Worm (Caenorhabditis elegans): ENCODE data around the gene lem-2.
A peak's percentile ranks its signal among the peaks of the same experiment; 100 is the strongest.

lem-2 gene

DNA sequence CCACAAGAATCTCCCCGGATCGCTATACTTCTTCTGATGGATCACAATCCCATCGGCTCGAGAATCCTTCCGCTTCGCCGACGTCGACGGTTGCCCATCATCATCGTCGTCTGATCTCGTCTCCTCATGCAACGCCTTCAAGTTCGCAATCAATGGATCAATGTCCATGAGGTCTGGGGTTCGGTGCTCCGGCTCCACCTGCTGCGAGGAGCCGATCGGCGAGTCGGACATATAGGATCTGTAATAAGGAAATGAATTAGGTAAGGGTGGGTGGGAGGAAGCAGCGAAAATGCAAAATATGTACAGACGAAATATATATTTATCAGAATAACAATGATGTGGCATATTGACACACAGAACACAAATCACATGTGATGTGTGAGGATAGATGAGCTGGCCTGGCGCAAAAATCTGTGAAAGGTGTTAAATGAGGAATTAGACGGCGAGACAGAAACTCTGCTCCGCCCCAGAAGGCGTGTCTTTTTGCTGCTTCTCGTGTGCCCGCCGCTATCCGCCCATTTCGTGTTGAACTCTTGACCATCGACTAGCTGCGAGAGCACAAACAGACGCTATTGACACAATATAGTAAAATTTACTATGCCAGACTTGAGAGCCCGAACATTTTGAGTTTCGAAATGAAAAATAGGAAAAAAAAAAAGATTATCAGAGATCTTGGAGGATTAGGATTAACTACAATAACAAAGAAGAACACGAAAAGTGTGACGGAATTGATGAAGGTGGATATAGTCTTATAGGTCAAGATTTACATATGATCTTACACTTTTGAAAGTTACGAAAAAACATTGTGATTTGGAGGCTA, 25.6 kb upstream of the lem-2 start:
- TF ChIP-seq zag-1 (tag; optimal IDR thresholded peaks at IDR 0.05) (no peak), ces-1 (GFP tag; optimal IDR thresholded peaks at IDR 0.05) (no peak), ama-1 (optimal IDR thresholded peaks at IDR 0.05) (no peak), snu-23 (GFP tag; optimal IDR thresholded peaks at IDR 0.05) (no peak), ztf-4 (tag; optimal IDR thresholded peaks at IDR 0.05) (no peak), fkh-8 (tag; optimal IDR thresholded peaks at IDR 0.05) (peak; percentile 55), nhr-47 (tag; optimal IDR thresholded peaks at IDR 0.05) (peak; percentile 27), aha-1 (tag; optimal IDR thresholded peaks at IDR 0.05) (no peak), C04F5.9 (tag; optimal IDR thresholded peaks at IDR 0.05) (no peak), lin-13 (GFP tag; optimal IDR thresholded peaks at IDR 0.05) (no peak), pag-3 (tag; optimal IDR thresholded peaks at IDR 0.05; ENCODE audit: borderline replicate concordance, insufficient read depth) (no peak), nhr-85 (tag) (peak; percentile 33), lin-14 (GFP tag; optimal IDR thresholded peaks at IDR 0.05) (peak; percentile 60), nhr-77 (tag; optimal IDR thresholded peaks at IDR 0.05) (peak; percentile 30), C34B4.2 (tag; optimal IDR thresholded peaks at IDR 0.05) (no peak), mdl-1 (tag; optimal IDR thresholded peaks at IDR 0.05) (peak in 1 of 2 experiments; percentile 33), elt-3 (tag; optimal IDR thresholded peaks at IDR 0.05) (no peak), mep-1 (tag; optimal IDR thresholded peaks at IDR 0.05) (no peak), nhr-71 (tag; optimal IDR thresholded peaks at IDR 0.05) (peak; percentile 55), F16B12.6 (tag; optimal IDR thresholded peaks at IDR 0.05) (no peak), ceh-90 (tag; optimal IDR thresholded peaks at IDR 0.05) (no peak), nhr-28 (tag; optimal IDR thresholded peaks at IDR 0.05) (no peak), jun-1 (tag; optimal IDR thresholded peaks at IDR 0.05) (no peak), isw-1 (GFP tag; IDR thresholded peaks at IDR 0.05) (no peak), aly-2 (tag; optimal IDR thresholded peaks at IDR 0.05) (no peak), ceh-88 (GFP tag; IDR thresholded peaks at IDR 0.05) (no peak), lin-35 (GFP tag; optimal IDR thresholded peaks at IDR 0.05) (peak in 1 of 2 experiments; percentile 22), ztf-11 (tag; optimal IDR thresholded peaks at IDR 0.05) (no peak), lin-39 (tag; optimal IDR thresholded peaks at IDR 0.05) (no peak), efl-1 (optimal IDR thresholded peaks at IDR 0.05) (peak in 1 of 2 experiments; percentile 6), efl-1 (GFP tag; optimal IDR thresholded peaks at IDR 0.05 in 1 of 2) (peak in 1 of 2 experiments; percentile 65), snpc-4 (tag; optimal IDR thresholded peaks at IDR 0.05) (no peak), egl-13 (tag; optimal IDR thresholded peaks at IDR 0.05) (no peak), lsy-2 (tag; optimal IDR thresholded peaks at IDR 0.05) (no peak), egl-27 (tag; optimal IDR thresholded peaks at IDR 0.05) (no peak), nhr-11 (tag; optimal IDR thresholded peaks at IDR 0.05) (no peak), nhr-19 (GFP tag; conservative IDR thresholded peaks at IDR 0.05) (0 out of 2 replicates have a peak, but pooled peaks have one; percentile 14), unc-30 (tag; optimal IDR thresholded peaks at IDR 0.05) (no peak), sup-37 (GFP tag; optimal IDR thresholded peaks at IDR 0.05) (no peak), mef-2 (tag; optimal IDR thresholded peaks at IDR 0.05) (no peak), ceh-63 (GFP tag; optimal IDR thresholded peaks at IDR 0.05) (peak; percentile 35), nhr-84 (tag; optimal IDR thresholded peaks at IDR 0.05) (no peak), nhr-20 (tag; optimal IDR thresholded peaks at IDR 0.05) (peak; percentile 31), ceh-82 (tag; optimal IDR thresholded peaks at IDR 0.05) (peak in 2 of 3 experiments; percentile 1 to 22)
